Fruit fly (Drosophila melanogaster): ENCODE data around the gene lft.

DNA sequence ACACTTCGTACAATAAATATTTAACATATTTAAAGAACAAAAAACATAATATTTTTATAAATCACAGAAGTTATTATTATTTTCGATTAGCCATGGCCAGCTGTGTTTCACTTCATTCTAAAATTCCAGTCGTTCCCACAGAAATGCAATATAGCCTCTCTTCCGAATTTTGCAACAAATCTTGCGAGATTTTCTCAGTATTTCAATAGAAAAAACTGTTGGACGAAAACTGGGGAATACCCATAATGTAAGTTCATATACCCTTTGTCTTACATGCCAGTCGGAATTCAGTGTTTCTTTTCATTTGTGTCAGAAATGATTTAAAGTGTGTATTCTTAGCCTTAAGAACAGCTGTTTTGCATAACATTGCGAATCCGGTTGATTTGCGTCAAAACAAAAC, 7.8 kb upstream of the lft start, which contains the start of the genes CtsL4 and ClpP:
- TF ChIP-seq CG15336 (GFP tag; IDR thresholded peaks at IDR 0.05), result no peak
- peak; percentile 59 for TF ChIP-seq OdsH (GFP tag; optimal IDR thresholded peaks at IDR 0.05)
- peak; percentile 32 for TF ChIP-seq Ets96B (tag; optimal IDR thresholded peaks at IDR 0.05)
- TF ChIP-seq dsx (GFP tag; optimal IDR thresholded peaks at IDR 0.05; ENCODE audit: poor library complexity, severe bottlenecking), result no peak
- TF ChIP-seq CG6792 (GFP tag; optimal IDR thresholded peaks at IDR 0.05), result no peak
- no peak for TF ChIP-seq CG6854 (GFP tag; optimal IDR thresholded peaks at IDR 0.05)
- TF ChIP-seq CG4318 (GFP tag; optimal IDR thresholded peaks at IDR 0.05), result no peak
- TF ChIP-seq fkh (GFP tag; optimal IDR thresholded peaks at IDR 0.05), result no peak
- TF ChIP-seq CG1621 (tag; optimal IDR thresholded peaks at IDR 0.05), result peak; percentile 61

Data from whole organism, prepupa.